Fruit fly (Drosophila melanogaster): ENCODE data around the gene Tsc1.

Gene Tsc1

dm6 chr3R:24142971-24143370, 12.9 kb downstream of the Tsc1 start:
- TF ChIP-seq Hr96 (GFP tag; optimal IDR thresholded peaks at IDR 0.05) (no peak), CG11617 (GFP tag; optimal IDR thresholded peaks at IDR 0.05) (no peak), CG7045 (GFP tag; optimal IDR thresholded peaks at IDR 0.05) (no peak), Crg-1 (GFP tag; optimal IDR thresholded peaks at IDR 0.05) (no peak), pad (GFP tag; optimal IDR thresholded peaks at IDR 0.05) (no peak), kay (GFP tag; ENCODE audit: borderline replicate concordance) (no peak), cnc (optimal IDR thresholded peaks at IDR 0.05) (no peak), CG12768 (GFP tag; optimal IDR thresholded peaks at IDR 0.05) (no peak), Mnt (GFP tag; optimal IDR thresholded peaks at IDR 0.05) (no peak), bab1 (GFP tag; optimal IDR thresholded peaks at IDR 0.05) (no peak), ovo (GFP tag; optimal IDR thresholded peaks at IDR 0.05) (no peak), CG14711 (tag; optimal IDR thresholded peaks at IDR 0.05) (no peak), CG1620 (GFP tag; optimal IDR thresholded peaks at IDR 0.05) (no peak), CG7101 (tag; optimal IDR thresholded peaks at IDR 0.05) (no peak), cic (GFP tag; optimal IDR thresholded peaks at IDR 0.05) (no peak), CG5204 (GFP tag; optimal IDR thresholded peaks at IDR 0.05) (no peak), toe (GFP tag; optimal IDR thresholded peaks at IDR 0.05) (no peak), tj (GFP tag; optimal IDR thresholded peaks at IDR 0.05) (no peak), Clk (GFP tag; optimal IDR thresholded peaks at IDR 0.05) (no peak), CG33017 (tag; optimal IDR thresholded peaks at IDR 0.05) (no peak)

dm6 chr3R:24143372-24143771, 13.3 kb downstream of the Tsc1 start:
- TF ChIP-seq CG12768 (GFP tag; optimal IDR thresholded peaks at IDR 0.05) (no peak), CG33017 (tag; optimal IDR thresholded peaks at IDR 0.05) (no peak), Crg-1 (GFP tag; optimal IDR thresholded peaks at IDR 0.05) (no peak), tj (GFP tag; optimal IDR thresholded peaks at IDR 0.05) (no peak), CG1620 (GFP tag; optimal IDR thresholded peaks at IDR 0.05) (no peak), kay (GFP tag; ENCODE audit: borderline replicate concordance) (no peak), CG7045 (GFP tag; optimal IDR thresholded peaks at IDR 0.05) (no peak), CG11617 (GFP tag; optimal IDR thresholded peaks at IDR 0.05) (no peak), CG5204 (GFP tag; optimal IDR thresholded peaks at IDR 0.05) (no peak)

dm6 chr3R:24143779-24144178, 13.7 kb downstream of the Tsc1 start:
- TF ChIP-seq Clk (GFP tag; optimal IDR thresholded peaks at IDR 0.05) (no peak), ovo (GFP tag; optimal IDR thresholded peaks at IDR 0.05) (no peak), cnc (optimal IDR thresholded peaks at IDR 0.05) (no peak), CG7101 (tag; optimal IDR thresholded peaks at IDR 0.05) (no peak), Hr96 (GFP tag; optimal IDR thresholded peaks at IDR 0.05) (no peak), CG33017 (tag; optimal IDR thresholded peaks at IDR 0.05) (no peak), toe (GFP tag; optimal IDR thresholded peaks at IDR 0.05) (no peak), tj (GFP tag; optimal IDR thresholded peaks at IDR 0.05) (no peak), pad (GFP tag; optimal IDR thresholded peaks at IDR 0.05) (no peak), CG12768 (GFP tag; optimal IDR thresholded peaks at IDR 0.05) (no peak), CG5204 (GFP tag; optimal IDR thresholded peaks at IDR 0.05) (no peak), Mnt (GFP tag; optimal IDR thresholded peaks at IDR 0.05) (no peak), kay (GFP tag; ENCODE audit: borderline replicate concordance) (no peak), cic (GFP tag; optimal IDR thresholded peaks at IDR 0.05) (no peak), CG7045 (GFP tag; optimal IDR thresholded peaks at IDR 0.05) (no peak), CG1620 (GFP tag; optimal IDR thresholded peaks at IDR 0.05) (no peak), CG14711 (tag; optimal IDR thresholded peaks at IDR 0.05) (no peak), Crg-1 (GFP tag; optimal IDR thresholded peaks at IDR 0.05) (no peak)

- no peak for TF ChIP-seq Hr96 (GFP tag; optimal IDR thresholded peaks at IDR 0.05)
Measured at dm6 chr3R:24144542-24144941, 14.4 kb downstream of the Tsc1 start.

- no peak for TF ChIP-seq CG7045 (GFP tag; optimal IDR thresholded peaks at IDR 0.05)
- peak; percentile 22 for TF ChIP-seq CG33017 (tag; optimal IDR thresholded peaks at IDR 0.05)
- no peak for TF ChIP-seq cnc (optimal IDR thresholded peaks at IDR 0.05)
- no peak for TF ChIP-seq cic (GFP tag; optimal IDR thresholded peaks at IDR 0.05)
- peak; percentile 18 for TF ChIP-seq CG14711 (tag; optimal IDR thresholded peaks at IDR 0.05)
- no peak for TF ChIP-seq kay (GFP tag; ENCODE audit: borderline replicate concordance)
- TF ChIP-seq Hr96 (GFP tag; optimal IDR thresholded peaks at IDR 0.05): no peak
- peak; percentile 61 for TF ChIP-seq CG11617 (GFP tag; optimal IDR thresholded peaks at IDR 0.05)
- no peak for TF ChIP-seq tj (GFP tag; optimal IDR thresholded peaks at IDR 0.05)
- TF ChIP-seq Clk (GFP tag; optimal IDR thresholded peaks at IDR 0.05): no peak
- TF ChIP-seq toe (GFP tag; optimal IDR thresholded peaks at IDR 0.05): peak; percentile 60
- TF ChIP-seq Mnt (GFP tag; optimal IDR thresholded peaks at IDR 0.05): peak; percentile 18
- TF ChIP-seq Crg-1 (GFP tag; optimal IDR thresholded peaks at IDR 0.05): peak; percentile 16
- peak; percentile 7 for TF ChIP-seq CG1620 (GFP tag; optimal IDR thresholded peaks at IDR 0.05)
- TF ChIP-seq CG12768 (GFP tag; optimal IDR thresholded peaks at IDR 0.05): peak; percentile 3
- TF ChIP-seq ovo (GFP tag; optimal IDR thresholded peaks at IDR 0.05): no peak
- TF ChIP-seq CG7101 (tag; optimal IDR thresholded peaks at IDR 0.05): peak; percentile 23
- TF ChIP-seq bab1 (GFP tag; optimal IDR thresholded peaks at IDR 0.05): peak; percentile 31
- TF ChIP-seq pad (GFP tag; optimal IDR thresholded peaks at IDR 0.05): peak; percentile 3
- TF ChIP-seq CG5204 (GFP tag; optimal IDR thresholded peaks at IDR 0.05): peak; percentile 66
Measured at dm6 chr3R:24148838-24149237, 18.7 kb downstream of the Tsc1 start, which contains the start of gene Slimp. Gene Slimp, minus strand, starts transcription at chr3R:24148967.

- no peak for TF ChIP-seq CG7045 (GFP tag; optimal IDR thresholded peaks at IDR 0.05)
- TF ChIP-seq Clk (GFP tag; optimal IDR thresholded peaks at IDR 0.05): no peak
- no peak for TF ChIP-seq CG14711 (tag; optimal IDR thresholded peaks at IDR 0.05)
Measured at dm6 chr3R:24150103-24150502, 20.0 kb downstream of the Tsc1 start, which contains the start of gene p38c. Gene p38c, minus strand, starts transcription at chr3R:24150203.
